Worm (Caenorhabditis elegans) whole organism, late embryonic: ENCODE data around the gene C03H5.9.

Experiments
- Y22D7AL.16 ChIP-seq: sonication (generic microtip); optimal IDR thresholded peaks from 2 replicates; lab custom pipeline; 2016; ENCODE audit warnings: missing genetic modification characterization, missing compliant biosample characterization
- ama-1 ChIP-seq: fragments of 150-350 bp; optimal IDR thresholded peaks from 2 replicates; lab custom pipeline; 2014
- ets-4 ChIP-seq: sonication (generic microtip); optimal IDR thresholded peaks from 2 replicates; lab custom pipeline; 2016; ENCODE audit warnings: missing genetic modification characterization, missing compliant biosample characterization
- fkh-10 ChIP-seq: fragments of 150-350 bp; optimal IDR thresholded peaks from 2 replicates; lab custom pipeline; 2014; ENCODE audit warnings: missing biosample characterization, missing genetic modification reagents, missing genetic modification characterization
- pag-3 ChIP-seq: sonication (generic microtip); optimal IDR thresholded peaks from 2 replicates; lab custom pipeline; 2016; ENCODE audit warnings: missing compliant biosample characterization, missing genetic modification characterization, borderline replicate concordance
- pax-1 ChIP-seq: fragments of 150-350 bp; optimal IDR thresholded peaks from 2 replicates; lab custom pipeline; 2014; ENCODE audit warnings: missing biosample characterization, missing genetic modification characterization
- pha-4 ChIP-seq: fragments of 150-350 bp; optimal IDR thresholded peaks from 2 replicates; lab custom pipeline; 2018; ENCODE audit warnings: missing biosample characterization, missing genetic modification reagents, missing genetic modification characterization
- sox-4 ChIP-seq: sonication (generic microtip); optimal IDR thresholded peaks from 2 replicates; lab custom pipeline; 2017; ENCODE audit warnings: mild to moderate bottlenecking, missing genetic modification characterization, inconsistent platforms, missing compliant biosample characterization
- syd-9 ChIP-seq: sonication (generic microtip); optimal IDR thresholded peaks from 2 replicates; lab custom pipeline; 2016; ENCODE audit warnings: mild to moderate bottlenecking, missing genetic modification characterization, moderate library complexity, missing compliant biosample characterization

DNA sequence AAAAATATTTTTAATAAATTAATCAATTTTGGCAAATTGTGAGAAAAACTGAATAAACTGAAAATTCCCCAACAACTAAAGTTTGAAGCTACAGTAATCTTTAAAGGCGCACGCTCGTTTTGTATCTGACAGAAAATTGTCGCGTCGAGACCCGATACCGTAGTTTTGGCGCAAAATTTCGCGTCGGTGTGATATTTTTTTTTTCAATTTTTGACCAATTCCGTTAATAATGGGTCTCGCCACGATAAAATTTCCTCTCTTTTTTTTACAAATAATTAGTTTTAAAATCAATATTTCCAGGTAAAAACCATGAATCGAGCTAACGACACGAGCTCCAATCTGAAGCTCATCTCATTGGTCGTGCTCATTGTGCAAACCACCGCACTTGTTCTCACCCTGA is 10.1 kb downstream of the C03H5.9 start, which contains the start of gene nstp-4:
- TF ChIP-seq sox-4 (no peak), ets-4 (tag; lab: Kevin White, UChicago) (no peak), pha-4 (tag; lab: Kevin White, UChicago) (no peak), fkh-10 (GFP tag; lab: Kevin White, UChicago) (no peak), Y22D7AL.16 (tag; lab: Kevin White, UChicago) (no peak), pax-1 (tag; lab: Kevin White, UChicago) (no peak), pag-3 (no peak), syd-9 (tag; lab: Kevin White, UChicago) (no peak), ama-1 (no peak)
